Worm (Caenorhabditis elegans): Measurements from ENCODE around the gene tofu-1.

tofu-1 gene

ce11 chrV:9970119-9970518, 10.8 kb upstream of the tofu-1 start (continued):
- TF ChIP-seq lin-35 (GFP tag; optimal IDR thresholded peaks at IDR 0.05), result peak; percentile 45 to 74
- no peak for TF ChIP-seq zip-4 (GFP tag; optimal IDR thresholded peaks at IDR 0.05)
- TF ChIP-seq nhr-77 (tag; optimal IDR thresholded peaks at IDR 0.05), result peak; percentile 65
- TF ChIP-seq vab-15 (tag; optimal IDR thresholded peaks at IDR 0.05), result no peak
- TF ChIP-seq unc-30 (tag; optimal IDR thresholded peaks at IDR 0.05), result no peak
- peak; percentile 15 for TF ChIP-seq fos-1 (tag; optimal IDR thresholded peaks at IDR 0.05)
- no peak for TF ChIP-seq mef-2 (tag; optimal IDR thresholded peaks at IDR 0.05)
- no peak for TF ChIP-seq hlh-17 (GFP tag; optimal IDR thresholded peaks at IDR 0.05; ENCODE audit: borderline replicate concordance)
- peak; percentile 75 for TF ChIP-seq nhr-71 (tag; optimal IDR thresholded peaks at IDR 0.05)
- TF ChIP-seq aha-1 (tag; optimal IDR thresholded peaks at IDR 0.05), result no peak
- TF ChIP-seq dpl-1 (GFP tag; optimal IDR thresholded peaks at IDR 0.05), result peak in 2 of 3 experiments; percentile 45 to 46
- no peak for TF ChIP-seq egl-27 (tag; optimal IDR thresholded peaks at IDR 0.05)
- TF ChIP-seq pqm-1 (tag; optimal IDR thresholded peaks at IDR 0.05), result no peak

- peak; percentile 17 for TF ChIP-seq egl-13 (tag; optimal IDR thresholded peaks at IDR 0.05)
- no peak for TF ChIP-seq nhr-76 (tag; optimal IDR thresholded peaks at IDR 0.05)
- TF ChIP-seq fkh-10 (GFP tag; optimal IDR thresholded peaks at IDR 0.05), result peak; percentile 67
- no peak for TF ChIP-seq nhr-77 (tag; optimal IDR thresholded peaks at IDR 0.05)
- no peak for TF ChIP-seq ceh-8 (GFP tag; optimal IDR thresholded peaks at IDR 0.05)
- TF ChIP-seq ceh-82 (tag; optimal IDR thresholded peaks at IDR 0.05), result peak in 1 of 3 experiments; percentile 10
- TF ChIP-seq fkh-8 (tag; optimal IDR thresholded peaks at IDR 0.05), result peak; percentile 35
- peak; percentile 82 for TF ChIP-seq lin-14 (GFP tag; optimal IDR thresholded peaks at IDR 0.05)
- TF ChIP-seq efl-1 (optimal IDR thresholded peaks at IDR 0.05), result no peak
- peak in 1 of 2 experiments; percentile 72 for TF ChIP-seq efl-1 (GFP tag; optimal IDR thresholded peaks at IDR 0.05 in 1 of 2)
- peak; percentile 13; the same call in 1 of the 2 replicates for TF ChIP-seq isw-1 (GFP tag; IDR thresholded peaks at IDR 0.05)
- TF ChIP-seq nhr-47 (tag; optimal IDR thresholded peaks at IDR 0.05), result peak; percentile 31
Measured at ce11 chrV:9974264-9974663, 6.7 kb upstream of the tofu-1 start.

- TF ChIP-seq snu-23 (GFP tag; optimal IDR thresholded peaks at IDR 0.05) (no peak), isw-1 (GFP tag; IDR thresholded peaks at IDR 0.05) (no peak), mab-9 (GFP tag; IDR thresholded peaks at IDR 0.05) (no peak), zag-1 (tag; optimal IDR thresholded peaks at IDR 0.05) (no peak)
Measured at ce11 chrV:9976138-9976537, 4.8 kb upstream of the tofu-1 start, which contains the start of gene unc-41. Gene unc-41 (minus strand): TSS chrV:9976238.

- TF ChIP-seq pax-3 (tag; optimal IDR thresholded peaks at IDR 0.05) (no peak), ceh-8 (GFP tag; optimal IDR thresholded peaks at IDR 0.05) (no peak), tbx-2 (tag; optimal IDR thresholded peaks at IDR 0.05) (no peak), lin-14 (GFP tag; optimal IDR thresholded peaks at IDR 0.05) (peak; percentile 18), grh-1 (GFP tag; IDR thresholded peaks at IDR 0.05) (no peak), fos-1 (tag; optimal IDR thresholded peaks at IDR 0.05) (no peak), alr-1 (tag; optimal IDR thresholded peaks at IDR 0.05; ENCODE audit: borderline replicate concordance) (no peak)
Measured at ce11 chrV:9977211-9977610, 3.7 kb upstream of the tofu-1 start.

- TF ChIP-seq unc-130 (tag; optimal IDR thresholded peaks at IDR 0.05) (no peak), nhr-11 (tag; optimal IDR thresholded peaks at IDR 0.05) (no peak), C16A3.4 (tag; optimal IDR thresholded peaks at IDR 0.05) (no peak), lin-15B (tag; optimal IDR thresholded peaks at IDR 0.05) (no peak), elt-3 (tag; optimal IDR thresholded peaks at IDR 0.05) (no peak), lir-3 (tag; optimal IDR thresholded peaks at IDR 0.05; ENCODE audit: poor library complexity) (no peak), sox-4 (tag; optimal IDR thresholded peaks at IDR 0.05) (no peak), F16B12.6 (tag; optimal IDR thresholded peaks at IDR 0.05) (no peak), dpl-1 (GFP tag; optimal IDR thresholded peaks at IDR 0.05) (no peak), nhr-90 (tag; optimal IDR thresholded peaks at IDR 0.05; ENCODE audit: poor library complexity) (no peak), snu-23 (GFP tag; optimal IDR thresholded peaks at IDR 0.05) (peak; percentile 11), pqm-1 (tag; optimal IDR thresholded peaks at IDR 0.05) (no peak), aly-2 (tag; optimal IDR thresholded peaks at IDR 0.05) (no peak), nhr-71 (tag; optimal IDR thresholded peaks at IDR 0.05) (peak; percentile 19), tbx-2 (tag; optimal IDR thresholded peaks at IDR 0.05) (no peak), swsn-7 (tag; optimal IDR thresholded peaks at IDR 0.05) (peak; percentile 19), pax-3 (tag; optimal IDR thresholded peaks at IDR 0.05) (no peak), blmp-1 (tag; optimal IDR thresholded peaks at IDR 0.05) (no peak), dsc-1 (tag; optimal IDR thresholded peaks at IDR 0.05) (no peak), fkh-8 (tag; optimal IDR thresholded peaks at IDR 0.05) (peak; percentile 50), pag-3 (tag; optimal IDR thresholded peaks at IDR 0.05; ENCODE audit: borderline replicate concordance, insufficient read depth) (no peak)
Measured at ce11 chrV:9978425-9978824, 2.5 kb upstream of the tofu-1 start.

Data from whole organism, L1 larva.